Worm (Caenorhabditis elegans): ENCODE data around the gene nprl-2.
A peak's percentile ranks its signal among the peaks of the same experiment; 100 is the strongest.

nprl-2 gene

DNA sequence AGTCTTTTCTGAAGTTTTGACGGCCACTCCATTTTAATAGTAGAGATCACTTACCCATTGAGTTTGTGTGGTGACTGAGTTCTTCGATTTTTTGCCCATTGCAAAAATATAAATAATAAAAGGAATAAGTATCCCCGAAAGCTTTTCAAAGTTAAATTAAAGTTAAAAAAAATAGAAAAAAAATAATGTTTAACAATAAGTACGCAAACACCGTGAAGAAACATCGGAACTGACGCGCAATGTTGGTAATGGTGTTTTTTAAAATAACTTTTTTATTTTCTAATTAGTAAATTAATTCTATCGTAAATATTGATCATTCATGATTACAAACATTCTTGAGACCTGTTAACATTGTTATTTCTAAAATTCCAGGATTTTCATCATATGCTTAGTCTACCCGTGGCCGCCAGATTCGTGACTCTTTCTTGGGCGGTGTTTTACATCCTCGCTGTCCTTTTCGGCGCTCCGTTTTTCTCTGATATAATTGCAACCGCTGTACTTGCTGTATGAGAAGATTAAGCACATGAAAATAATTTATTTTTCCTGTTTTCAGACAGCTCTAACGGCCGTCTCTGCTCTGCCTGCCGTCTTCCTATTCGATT, at the start of gene nprl-2, which contains the start of the genes F49E8.7 and F49E8.8:
nprl-2 (plus strand) TSS at position 552 of the 602 bp plus-strand sequence.
F49E8.7 (minus strand) TSS at position 101 of the 602 bp plus-strand sequence.
F49E8.8 (plus strand) TSS at position 373 of the 602 bp plus-strand sequence.
- TF ChIP-seq nhr-23 (tag; optimal IDR thresholded peaks at IDR 0.05): no peak
- peak; percentile 32 for TF ChIP-seq pha-4 (tag; optimal IDR thresholded peaks at IDR 0.05)

DNA sequence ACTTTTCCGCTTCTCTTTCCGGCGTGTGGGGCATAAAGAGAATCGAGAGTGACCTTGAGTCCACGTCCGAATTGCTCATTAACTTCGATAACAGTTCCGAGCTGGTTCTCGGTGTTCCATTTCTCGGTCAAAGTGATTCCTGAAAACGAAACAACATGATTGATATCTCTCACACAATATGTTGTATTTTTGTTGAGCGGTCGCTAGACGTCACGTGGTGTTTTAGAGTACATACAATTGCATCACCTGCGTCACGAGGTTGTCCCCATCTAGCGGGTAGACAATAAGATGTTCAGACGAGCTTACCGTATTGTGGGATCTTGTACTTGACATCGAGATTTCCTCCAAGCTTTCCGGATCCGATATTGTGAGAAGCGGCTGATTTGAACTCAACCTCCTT, 49.3 kb upstream of the nprl-2 start:
- no peak for TF ChIP-seq pqm-1 (tag; optimal IDR thresholded peaks at IDR 0.05)
- no peak for TF ChIP-seq ceh-16 (tag; optimal IDR thresholded peaks at IDR 0.05)
- no peak for TF ChIP-seq zag-1 (tag; optimal IDR thresholded peaks at IDR 0.05)
- TF ChIP-seq egl-27 (tag; optimal IDR thresholded peaks at IDR 0.05): no peak
- no peak for TF ChIP-seq mml-1 (tag; optimal IDR thresholded peaks at IDR 0.05)
- TF ChIP-seq nhr-67 (tag; optimal IDR thresholded peaks at IDR 0.05): no peak
- TF ChIP-seq R02D3.7 (tag; optimal IDR thresholded peaks at IDR 0.05): no peak
- no peak for TF ChIP-seq nhr-12 (tag; optimal IDR thresholded peaks at IDR 0.05)
- TF ChIP-seq jun-1 (tag; optimal IDR thresholded peaks at IDR 0.05): no peak
- TF ChIP-seq ztf-4 (tag; optimal IDR thresholded peaks at IDR 0.05): no peak
- no peak for TF ChIP-seq nhr-11 (tag; optimal IDR thresholded peaks at IDR 0.05)
- TF ChIP-seq egl-5 (tag; optimal IDR thresholded peaks at IDR 0.05): no peak
- TF ChIP-seq tbx-2 (tag; optimal IDR thresholded peaks at IDR 0.05): no peak
- no peak for TF ChIP-seq ztf-11 (tag; optimal IDR thresholded peaks at IDR 0.05)
- TF ChIP-seq ZK546.5 (tag; optimal IDR thresholded peaks at IDR 0.05): no peak
- no peak for TF ChIP-seq daf-12 (tag; optimal IDR thresholded peaks at IDR 0.05)
- peak; percentile 23 for TF ChIP-seq lin-15B (tag; optimal IDR thresholded peaks at IDR 0.05)
- TF ChIP-seq lsy-12 (tag; optimal IDR thresholded peaks at IDR 0.05): no peak
- no peak for TF ChIP-seq sea-2 (GFP tag; optimal IDR thresholded peaks at IDR 0.05)
- TF ChIP-seq nhr-23 (tag; optimal IDR thresholded peaks at IDR 0.05): peak; percentile 29
- TF ChIP-seq lin-39 (tag; optimal IDR thresholded peaks at IDR 0.05): no peak
- no peak for TF ChIP-seq nhr-77 (tag; optimal IDR thresholded peaks at IDR 0.05)
- peak; percentile 83 for TF ChIP-seq ama-1 (optimal IDR thresholded peaks at IDR 0.05)
- TF ChIP-seq eor-1 (tag; optimal IDR thresholded peaks at IDR 0.05): no peak
- no peak for TF ChIP-seq aly-2 (tag; optimal IDR thresholded peaks at IDR 0.05)
- TF ChIP-seq nhr-76 (tag; optimal IDR thresholded peaks at IDR 0.05): no peak
- peak; percentile 66 for TF ChIP-seq pha-4 (tag; optimal IDR thresholded peaks at IDR 0.05)
- TF ChIP-seq unc-62 (GFP tag; optimal IDR thresholded peaks at IDR 0.05): no peak
- no peak for TF ChIP-seq fkh-2 (tag; optimal IDR thresholded peaks at IDR 0.05)
- no peak for TF ChIP-seq unc-39 (tag; optimal IDR thresholded peaks at IDR 0.05)
- no peak for TF ChIP-seq ceh-28 (tag; optimal IDR thresholded peaks at IDR 0.05)
- no peak for TF ChIP-seq fkh-10 (GFP tag; optimal IDR thresholded peaks at IDR 0.05)
- TF ChIP-seq ceh-9 (tag; optimal IDR thresholded peaks at IDR 0.05): no peak
- peak; percentile 37 for TF ChIP-seq elt-2 (tag; optimal IDR thresholded peaks at IDR 0.05)
- TF ChIP-seq nhr-28 (tag; optimal IDR thresholded peaks at IDR 0.05): no peak
- TF ChIP-seq elt-1 (tag; optimal IDR thresholded peaks at IDR 0.05): no peak
- TF ChIP-seq hmg-11 (tag; optimal IDR thresholded peaks at IDR 0.05): no peak
- TF ChIP-seq fos-1 (tag; optimal IDR thresholded peaks at IDR 0.05): no peak
- no peak for TF ChIP-seq nfya-1 (tag; optimal IDR thresholded peaks at IDR 0.05; ENCODE audit: insufficient read depth)
- no peak for TF ChIP-seq elt-3 (tag; optimal IDR thresholded peaks at IDR 0.05)
- TF ChIP-seq nhr-43 (tag; optimal IDR thresholded peaks at IDR 0.05; ENCODE audit: poor library complexity, severe bottlenecking): peak; percentile 52
- TF ChIP-seq mdl-1 (tag; optimal IDR thresholded peaks at IDR 0.05): no peak
- no peak for TF ChIP-seq skn-1 (tag; optimal IDR thresholded peaks at IDR 0.05)
- no peak for TF ChIP-seq nhr-237 (tag; optimal IDR thresholded peaks at IDR 0.05)
- TF ChIP-seq ceh-82 (tag; optimal IDR thresholded peaks at IDR 0.05): no peak
- TF ChIP-seq nhr-25 (tag; optimal IDR thresholded peaks at IDR 0.05): peak; percentile 33
- no peak for TF ChIP-seq snpc-4 (tag; optimal IDR thresholded peaks at IDR 0.05)

Measured in whole organism, L3 larva.